Worm (Caenorhabditis elegans): Measurements from ENCODE around the gene C17B7.10.
"Not testable (repeated sequence)": the region's sequence is repeated elsewhere in the genome, so short reads cannot be mapped to it uniquely, and the experiment has no call there.

- TF ChIP-seq sptf-1 (tag; optimal IDR thresholded peaks at IDR 0.05); nhr-11 (tag; optimal IDR thresholded peaks at IDR 0.05); pqm-1 (tag; optimal IDR thresholded peaks at IDR 0.05); elt-2 (tag; optimal IDR thresholded peaks at IDR 0.05); mef-2 (tag; optimal IDR thresholded peaks at IDR 0.05); unc-62 (GFP tag; optimal IDR thresholded peaks at IDR 0.05); aha-1 (tag; optimal IDR thresholded peaks at IDR 0.05): not testable (repeated sequence)
Observed at ce11 chrV:3367773-3368172, 26.0 kb upstream of the C17B7.10 start, which contains the start of gene C04E12.2.
